Fruit fly (Drosophila melanogaster) whole organism, embryonic: ENCODE measurements around the gene SrpRalpha.

Source experiments
- Atf6 ChIP-seq: fragments of 200-800 bp; sonication (Bioruptor generic); IDR thresholded peaks from 2 replicates; pipeline ENCODE4 v1.3.6; 2022; ENCODE audit warnings: missing biosample characterization, missing genetic modification characterization
- CG10147 ChIP-seq: fragments of 200-800 bp; sonication (Bioruptor generic); optimal IDR thresholded peaks from 2 replicates; lab custom pipeline; 2019; ENCODE audit warnings: missing biosample characterization, mild to moderate bottlenecking, missing genetic modification characterization, moderate library complexity
- CG10209 ChIP-seq: fragments of 200-800 bp; sonication (Bioruptor generic); optimal IDR thresholded peaks from 3 replicates; lab custom pipeline; 2017; ENCODE audit warnings: missing biosample characterization, mild to moderate bottlenecking, missing genetic modification characterization, missing genetic modification reagents
- CG11093 ChIP-seq: fragments of 200-800 bp; sonication (Bioruptor generic); IDR thresholded peaks from 3 replicates; pipeline ENCODE4 v1.3.6; 2022; ENCODE audit warnings: missing biosample characterization, missing genetic modification characterization
- CG12769 ChIP-seq: fragments of 200-800 bp; sonication (Bioruptor generic); optimal IDR thresholded peaks from 2 replicates; lab custom pipeline; 2019; ENCODE audit warnings: missing biosample characterization, mild to moderate bottlenecking, missing genetic modification characterization, moderate library complexity
- CG13296 ChIP-seq: fragments of 200-800 bp; sonication (Bioruptor generic); optimal IDR thresholded peaks from 3 replicates; lab custom pipeline; 2018; ENCODE audit warnings: missing biosample characterization, mild to moderate bottlenecking, missing genetic modification characterization
- CG13775 ChIP-seq: fragments of 200-800 bp; sonication (Bioruptor generic); optimal IDR thresholded peaks from 3 replicates; lab custom pipeline; 2017; ENCODE audit warnings: missing biosample characterization, mild to moderate bottlenecking, missing genetic modification characterization
- CG14014 ChIP-seq: fragments of 200-800 bp; sonication (Bioruptor generic); IDR thresholded peaks from 2 replicates; pipeline ENCODE4 v1.3.6; 2022; ENCODE audit warnings: missing biosample characterization, missing genetic modification characterization
- CG14441 ChIP-seq: fragments of 200-800 bp; sonication (Bioruptor generic); IDR thresholded peaks from 2 replicates; pipeline ENCODE4 v1.3.6; 2022; ENCODE audit warnings: missing biosample characterization, missing genetic modification characterization
- CG14667 ChIP-seq: fragments of 200-800 bp; sonication (Bioruptor generic); IDR thresholded peaks from 2 replicates; pipeline ENCODE4 v1.3.6; 2022; ENCODE audit warnings: missing biosample characterization, missing genetic modification characterization
- CG14860 ChIP-seq: fragments of 200-800 bp; sonication (Bioruptor generic); IDR thresholded peaks from 3 replicates; pipeline ENCODE4 v1.3.6; 2022; ENCODE audit warnings: missing biosample characterization, missing genetic modification characterization; ENCODE audit not compliant: partially characterized antibody
- CG18764 ChIP-seq: fragments of 200-800 bp; sonication (Bioruptor generic); optimal IDR thresholded peaks from 3 replicates; lab custom pipeline; 2016; ENCODE audit warnings: missing biosample characterization, missing genetic modification characterization
- CG2129 ChIP-seq: fragments of 200-800 bp; sonication (Bioruptor generic); IDR thresholded peaks from 2 replicates; pipeline ENCODE4 v1.3.6; 2022; ENCODE audit warnings: missing biosample characterization, missing genetic modification characterization; ENCODE audit not compliant: partially characterized antibody
- CG31388 ChIP-seq: fragments of 200-800 bp; sonication (Bioruptor generic); optimal IDR thresholded peaks from 2 replicates; lab custom pipeline; 2016; ENCODE audit warnings: missing biosample characterization, missing genetic modification characterization
- CG32532 ChIP-seq: fragments of 200-800 bp; sonication (Bioruptor generic); IDR thresholded peaks from 2 replicates; pipeline ENCODE4 v1.3.6; 2022; ENCODE audit warnings: missing biosample characterization, missing genetic modification characterization
- CG6254 ChIP-seq: fragments of 200-800 bp; sonication (Bioruptor generic); optimal IDR thresholded peaks from 3 replicates; lab custom pipeline; 2017; ENCODE audit warnings: mild to moderate bottlenecking, missing biosample characterization, missing genetic modification reagents, missing genetic modification characterization
- CG6813 ChIP-seq: fragments of 200-800 bp; sonication (Bioruptor generic); optimal IDR thresholded peaks from 2 replicates; lab custom pipeline; 2017; ENCODE audit warnings: missing biosample characterization, missing genetic modification characterization, mild to moderate bottlenecking, moderate library complexity, missing genetic modification reagents
- CG8089 ChIP-seq: fragments of 200-800 bp; sonication (Bioruptor generic); optimal IDR thresholded peaks from 3 replicates; lab custom pipeline; 2016; ENCODE audit warnings: missing biosample characterization, missing genetic modification characterization
- CG8359 ChIP-seq: fragments of 200-800 bp; sonication (Bioruptor generic); optimal IDR thresholded peaks from 2 replicates; lab custom pipeline; 2017; ENCODE audit warnings: missing biosample characterization, mild to moderate bottlenecking, missing genetic modification characterization, borderline replicate concordance
- CG9437 ChIP-seq: fragments of 200-800 bp; sonication (Bioruptor generic); optimal IDR thresholded peaks from 2 replicates; lab custom pipeline; 2018; ENCODE audit warnings: missing biosample characterization, mild to moderate bottlenecking, missing genetic modification characterization
- CG9932 ChIP-seq: fragments of 200-800 bp; sonication (Bioruptor generic); IDR thresholded peaks from 2 replicates; pipeline ENCODE4 v1.3.6; 2022; ENCODE audit warnings: missing biosample characterization, missing genetic modification characterization
- Dbx ChIP-seq: fragments of 200-800 bp; sonication (Bioruptor generic); IDR thresholded peaks from 3 replicates; pipeline ENCODE4 v1.3.6; 2022; ENCODE audit warnings: missing biosample characterization, missing genetic modification characterization
- Eip74EF ChIP-seq, 2 experiments: fragments of 200-800 bp in 1 of 2; fragments of >200 bp in 1 of 2; sonication (Bioruptor generic) in 1 of 2; optimal IDR thresholded peaks; 2 replicates each; lab custom pipeline; 2017 to 2019; ENCODE audit warnings: missing biosample characterization in 2 of 2, missing genetic modification characterization in 2 of 2, mild to moderate bottlenecking in 1 of 2, moderate library complexity in 1 of 2
- Fer1 ChIP-seq: fragments of 200-800 bp; sonication (Bioruptor generic); optimal IDR thresholded peaks from 2 replicates; lab custom pipeline; 2017; ENCODE audit warnings: missing biosample characterization, mild to moderate bottlenecking, missing genetic modification characterization
- Med ChIP-seq: fragments of 200-800 bp; sonication (Bioruptor generic); peaks from one replicate; lab custom pipeline; 2016; ENCODE audit warnings: missing biosample characterization, missing genetic modification characterization, mild to moderate bottlenecking, inconsistent platforms, moderate library complexity
- Meics ChIP-seq: fragments of 200-800 bp; sonication (Bioruptor generic); optimal IDR thresholded peaks from 2 replicates; lab custom pipeline; 2017; ENCODE audit warnings: missing biosample characterization, mild to moderate bottlenecking, missing genetic modification characterization
- Nf-YB ChIP-seq: fragments of 200-800 bp; sonication (Bioruptor generic); optimal IDR thresholded peaks from 3 replicates; lab custom pipeline; 2019; ENCODE audit warnings: missing biosample characterization, mild to moderate bottlenecking, missing genetic modification characterization, moderate library complexity
- Side ChIP-seq: fragments of 200-800 bp; sonication (Bioruptor generic); optimal IDR thresholded peaks from 2 replicates; lab custom pipeline; 2016; ENCODE audit warnings: missing biosample characterization, missing genetic modification characterization
- Sox100B ChIP-seq: fragments of 200-800 bp; sonication (Bioruptor generic); optimal IDR thresholded peaks from 3 replicates; lab custom pipeline; 2018; ENCODE audit warnings: missing biosample characterization, mild to moderate bottlenecking, missing genetic modification characterization
- Ssrp ChIP-seq: fragments of 200-800 bp; sonication (Bioruptor generic); optimal IDR thresholded peaks from 2 replicates; lab custom pipeline; 2018; ENCODE audit warnings: missing biosample characterization, mild to moderate bottlenecking, missing genetic modification characterization, moderate library complexity
- Taf1 ChIP-seq: fragments of 200-800 bp; sonication (Bioruptor generic); IDR thresholded peaks from 2 replicates; pipeline ENCODE4 v1.3.6; 2022; ENCODE audit warnings: missing biosample characterization, missing genetic modification characterization
- Vsx1 ChIP-seq: fragments of 200-800 bp; sonication (Bioruptor generic); optimal IDR thresholded peaks from 2 replicates; lab custom pipeline; 2017; ENCODE audit warnings: missing biosample characterization, mild to moderate bottlenecking, missing genetic modification characterization, missing genetic modification reagents
- al ChIP-seq: fragments of 200-800 bp; sonication (Bioruptor generic); IDR thresholded peaks from 2 replicates; pipeline ENCODE4 v1.3.6; 2022; ENCODE audit warnings: missing biosample characterization, missing genetic modification characterization
- ato ChIP-seq: fragments of 200-800 bp; sonication (Bioruptor generic); IDR thresholded peaks from 2 replicates; pipeline ENCODE4 v1.3.6; 2022; ENCODE audit warnings: missing biosample characterization, missing genetic modification characterization; ENCODE audit not compliant: partially characterized antibody
- bigmax ChIP-seq: fragments of 200-800 bp; sonication (Bioruptor generic); optimal IDR thresholded peaks from 2 replicates; lab custom pipeline; 2018; ENCODE audit warnings: missing biosample characterization, mild to moderate bottlenecking, missing genetic modification characterization
- cwo ChIP-seq: fragments of 200-800 bp; sonication (Bioruptor generic); optimal IDR thresholded peaks from 3 replicates; lab custom pipeline; 2017; ENCODE audit warnings: missing biosample characterization, missing genetic modification characterization, mild to moderate bottlenecking, moderate library complexity, missing genetic modification reagents
- dati ChIP-seq: fragments of 200-800 bp; sonication (Bioruptor generic); IDR thresholded peaks from 2 replicates; pipeline ENCODE4 v1.3.6; 2022; ENCODE audit warnings: missing biosample characterization, missing genetic modification characterization
- ewg ChIP-seq: fragments of 200-800 bp; sonication (Bioruptor generic); optimal IDR thresholded peaks from 3 replicates; lab custom pipeline; 2017; ENCODE audit warnings: mild to moderate bottlenecking, missing biosample characterization, missing genetic modification reagents, missing genetic modification characterization
- fd64A ChIP-seq: fragments of 200-800 bp; sonication (Bioruptor generic); optimal IDR thresholded peaks from 3 replicates; lab custom pipeline; 2018; ENCODE audit warnings: missing biosample characterization, mild to moderate bottlenecking, missing genetic modification characterization
- grn ChIP-seq: fragments of 200-800 bp; sonication (Bioruptor generic); optimal IDR thresholded peaks from 3 replicates; lab custom pipeline; 2017; ENCODE audit warnings: missing biosample characterization, missing genetic modification characterization
- p53 ChIP-seq: fragments of 200-800 bp; sonication (Bioruptor generic); optimal IDR thresholded peaks from 2 replicates; lab custom pipeline; 2016; ENCODE audit warnings: missing biosample characterization, missing genetic modification characterization
- phol ChIP-seq: fragments of 200-800 bp; sonication (Bioruptor generic); optimal IDR thresholded peaks from 3 replicates; lab custom pipeline; 2018; ENCODE audit warnings: missing biosample characterization, mild to moderate bottlenecking, missing genetic modification characterization, moderate library complexity
- ro ChIP-seq: fragments of 200-800 bp; sonication (Bioruptor generic); IDR thresholded peaks from 2 replicates; pipeline ENCODE4 v1.3.6; 2022; ENCODE audit warnings: missing biosample characterization, missing genetic modification characterization
- sisA ChIP-seq: fragments of 200-800 bp; sonication (Bioruptor generic); IDR thresholded peaks from 2 replicates; pipeline ENCODE4 v1.3.6; 2022; ENCODE audit warnings: missing biosample characterization, missing genetic modification characterization
- sug ChIP-seq: fragments of 200-800 bp; optimal IDR thresholded peaks from 2 replicates; lab custom pipeline; 2019; ENCODE audit warnings: missing biosample characterization, mild to moderate bottlenecking, missing genetic modification characterization, moderate library complexity
- tin ChIP-seq: fragments of 200-800 bp; sonication (Bioruptor generic); optimal IDR thresholded peaks from 3 replicates; lab custom pipeline; 2016; ENCODE audit warnings: missing biosample characterization, missing genetic modification characterization
- tx ChIP-seq: fragments of 200-800 bp; sonication (Bioruptor generic); optimal IDR thresholded peaks from 2 replicates; lab custom pipeline; 2016; ENCODE audit warnings: missing biosample characterization, missing genetic modification characterization
- z ChIP-seq: fragments of 200-800 bp; sonication (Bioruptor generic); IDR thresholded peaks from 3 replicates; pipeline ENCODE4 v1.3.6; 2022; ENCODE audit warnings: missing biosample characterization, missing genetic modification characterization
- zfh1 ChIP-seq: fragments of 200-800 bp; sonication (Bioruptor generic); IDR thresholded peaks from 3 replicates; pipeline ENCODE4 v1.3.6; 2022; ENCODE audit warnings: missing biosample characterization, missing genetic modification characterization

The SrpRalpha gene

DNA sequence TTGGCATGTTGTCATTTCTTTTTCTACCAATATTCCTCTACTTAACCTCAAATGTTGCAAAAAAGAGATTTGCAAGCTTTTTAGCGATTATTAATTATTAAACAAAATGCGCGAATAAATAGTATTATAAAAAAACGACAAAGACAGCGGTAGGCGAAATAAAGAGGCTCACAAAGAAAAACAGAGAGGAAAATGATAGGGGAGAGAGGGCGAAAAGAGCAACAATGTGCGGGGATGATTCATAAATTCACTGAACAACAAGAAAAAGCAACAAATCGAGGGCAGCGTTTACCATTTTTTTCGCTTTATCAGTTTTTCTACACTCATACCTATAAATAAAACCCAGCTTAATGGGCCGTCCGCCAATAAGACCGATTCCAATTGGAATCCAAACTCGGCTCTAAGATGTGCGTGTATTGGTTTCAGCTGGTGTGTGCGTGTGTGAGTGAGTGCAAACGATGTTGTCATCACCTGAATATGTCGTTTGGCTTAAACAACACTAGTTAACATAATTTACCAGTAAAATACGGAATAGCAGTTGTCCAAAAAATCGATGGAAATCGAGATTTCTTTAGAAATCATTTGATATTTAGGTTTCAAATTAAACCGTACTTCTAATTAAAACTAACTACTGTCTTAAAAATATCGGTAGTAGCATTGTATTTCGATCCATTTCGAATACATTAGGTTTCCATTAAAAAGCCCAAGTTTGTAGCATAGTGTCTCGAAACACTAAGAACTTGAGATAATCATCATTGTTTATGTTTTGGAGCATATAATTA is 27.1 kb upstream of the SrpRalpha start (continued):
- TF ChIP-seq Fer1 (peak; percentile 7), CG9437 (GFP tag; lab: Kevin White, UChicago) (no peak), bigmax (GFP tag; lab: Kevin White, UChicago) (peak; percentile 67), CG10209 (no peak), CG8359 (no peak), Nf-YB (GFP tag; lab: Kevin White, UChicago) (no peak), CG13296 (GFP tag; lab: Kevin White, UChicago) (no peak), CG14667 (GFP tag; lab: Robert Waterston, UW) (no peak), Meics (peak; percentile 40), ato (GFP tag; lab: Robert Waterston, UW) (no peak), CG10147 (peak; percentile 43), ro (GFP tag; lab: Robert Waterston, UW) (no peak), sisA (GFP tag; lab: Robert Waterston, UW) (no peak), tin (GFP tag; lab: Kevin White, UChicago) (no peak), Ssrp (no peak), CG12769 (tag; lab: Kevin White, UChicago) (no peak), CG9932 (peak; percentile 35), CG8089 (no peak), tx (GFP tag; lab: Kevin White, UChicago) (no peak), al (no peak), Side (no peak), CG14860 (GFP tag; lab: Robert Waterston, UW) (no peak), CG31388 (GFP tag; lab: Kevin White, UChicago) (no peak), CG6254 (no peak), phol (tag; lab: Kevin White, UChicago) (peak; percentile 7), zfh1 (no peak), Vsx1 (GFP tag; lab: Kevin White, UChicago) (no peak), fd64A (GFP tag; lab: Kevin White, UChicago) (no peak), grn (no peak), Sox100B (GFP tag; lab: Kevin White, UChicago) (no peak), dati (GFP tag; lab: Robert Waterston, UW) (no peak), CG14014 (no peak), cwo (GFP tag; lab: Kevin White, UChicago) (peak; percentile 3), CG11093 (GFP tag; lab: Robert Waterston, UW) (no peak), Taf1 (no peak), Atf6 (0 out of 2 replicates have a peak, but pooled peaks have one; percentile 19), CG2129 (no peak), p53 (no peak), z (GFP tag; lab: Robert Waterston, UW) (no peak), ewg (GFP tag; lab: Kevin White, UChicago) (no peak), CG32532 (GFP tag; lab: Robert Waterston, UW) (peak; percentile 69), CG18764 (GFP tag; lab: Kevin White, UChicago) (no peak), Med (peak; percentile 64), sug (tag; lab: Kevin White, UChicago) (no peak), CG14441 (no peak), Eip74EF (GFP tag; optimal IDR thresholded peaks at IDR 0.05; lab: Kevin White, UChicago) (no peak), Dbx (no peak), CG13775 (no peak), CG6813 (GFP tag; lab: Kevin White, UChicago) (no peak)
